Worm (Caenorhabditis elegans) whole organism, L4 larva: Measurements from ENCODE around the gene srd-13.
A peak's percentile ranks its signal among the peaks of the same experiment; 100 is the strongest.

Experiments used
- ces-1 ChIP-seq: fragments of 150-350 bp; sonication (generic microtip); optimal IDR thresholded peaks from 4 replicates; lab custom pipeline; 2014; ENCODE audit warnings: missing biosample characterization, missing genetic modification reagents, missing genetic modification characterization
- nhr-28 ChIP-seq: fragments of 150-350 bp; optimal IDR thresholded peaks from 2 replicates; lab custom pipeline; 2014; ENCODE audit warnings: missing biosample characterization, missing genetic modification characterization

- peak; percentile 94 for TF ChIP-seq nhr-28
- TF ChIP-seq ces-1 (GFP tag; lab: Kevin White, UChicago) = no peak
These were observed 44.3 kb downstream of the srd-13 start for ce11 chrIV:5591134-5591533.
